Fruit fly (Drosophila melanogaster) whole organism, embryonic: ENCODE results near the gene CG18281.

Source experiments
- Ada2b ChIP-seq: fragments of 200-800 bp; sonication (Bioruptor generic); IDR thresholded peaks from 2 replicates; pipeline ENCODE4 v1.3.6; 2022; ENCODE audit warnings: missing biosample characterization, missing genetic modification characterization
- BtbVII ChIP-seq: fragments of 200-800 bp; sonication (Bioruptor generic); optimal IDR thresholded peaks from 3 replicates; lab custom pipeline; 2017; ENCODE audit warnings: missing biosample characterization, mild to moderate bottlenecking, missing genetic modification characterization
- CG13624 ChIP-seq: fragments of 200-800 bp; sonication (Bioruptor generic); optimal IDR thresholded peaks from 2 replicates; lab custom pipeline; 2016; ENCODE audit warnings: missing biosample characterization, missing genetic modification characterization
- CG17385 ChIP-seq: fragments of 200-800 bp; sonication (Bioruptor generic); optimal IDR thresholded peaks from 3 replicates; lab custom pipeline; 2018; ENCODE audit warnings: missing biosample characterization, mild to moderate bottlenecking, missing genetic modification characterization
- CG2120 ChIP-seq: fragments of 200-800 bp; sonication (Bioruptor generic); optimal IDR thresholded peaks from 3 replicates; lab custom pipeline; 2016; ENCODE audit warnings: missing biosample characterization, missing genetic modification characterization
- CG2678 ChIP-seq: fragments of 200-800 bp; sonication (Bioruptor generic); optimal IDR thresholded peaks from 3 replicates; lab custom pipeline; 2019; ENCODE audit warnings: missing biosample characterization, mild to moderate bottlenecking, missing genetic modification characterization, moderate library complexity
- CG31224 ChIP-seq: fragments of 200-800 bp; sonication (Bioruptor generic); IDR thresholded peaks from 2 replicates; pipeline ENCODE4 v1.3.6; 2022; ENCODE audit warnings: missing biosample characterization, missing genetic modification characterization
- CG3281 ChIP-seq: fragments of 200-800 bp; sonication (Bioruptor generic); optimal IDR thresholded peaks from 3 replicates; lab custom pipeline; 2017; ENCODE audit warnings: missing biosample characterization, mild to moderate bottlenecking, missing genetic modification characterization
- CG34376 ChIP-seq: fragments of 200-800 bp; sonication (Bioruptor generic); optimal IDR thresholded peaks from 2 replicates; lab custom pipeline; 2018; ENCODE audit warnings: missing biosample characterization, mild to moderate bottlenecking, missing genetic modification characterization
- CG4424 ChIP-seq: fragments of 200-800 bp; sonication (Bioruptor generic); optimal IDR thresholded peaks from 3 replicates; lab custom pipeline; 2016; ENCODE audit warnings: missing biosample characterization, missing genetic modification characterization
- CG4617 ChIP-seq: fragments of 200-800 bp; sonication (Bioruptor generic); optimal IDR thresholded peaks from 3 replicates; lab custom pipeline; 2016; ENCODE audit warnings: missing biosample characterization, missing genetic modification characterization, borderline replicate concordance
- CG6175 ChIP-seq: fragments of 200-800 bp; sonication (Bioruptor generic); IDR thresholded peaks from 3 replicates; pipeline ENCODE4 v1.3.6; 2022; ENCODE audit warnings: missing biosample characterization, missing genetic modification characterization
- CG7786 ChIP-seq: fragments of 200-800 bp; sonication (Bioruptor generic); optimal IDR thresholded peaks from 2 replicates; lab custom pipeline; 2016; ENCODE audit warnings: missing biosample characterization, missing genetic modification characterization
- CG8290 ChIP-seq, 3 experiments: fragments of 200-800 bp; sonication (Bioruptor generic); optimal IDR thresholded peaks; 2 replicates each; lab custom pipeline; 2016 to 2019; ENCODE audit warnings: missing biosample characterization in 3 of 3, missing genetic modification characterization in 3 of 3, mild to moderate bottlenecking in 2 of 3, moderate library complexity in 1 of 3
- CG8388 ChIP-seq: fragments of 200-800 bp; sonication (Bioruptor generic); optimal IDR thresholded peaks from 2 replicates; lab custom pipeline; 2019; ENCODE audit warnings: missing biosample characterization, mild to moderate bottlenecking, missing genetic modification characterization, moderate library complexity
- CHES-1-like ChIP-seq: fragments of 200-800 bp; sonication (Bioruptor generic); optimal IDR thresholded peaks from 2 replicates; lab custom pipeline; 2016; ENCODE audit warnings: missing biosample characterization, missing genetic modification characterization
- Chrac-16 ChIP-seq: fragments of 200-800 bp; sonication (Bioruptor generic); optimal IDR thresholded peaks from 3 replicates; lab custom pipeline; 2016; ENCODE audit warnings: missing biosample characterization, missing genetic modification characterization
- Ets65A ChIP-seq: fragments of 200-800 bp; sonication (Bioruptor generic); peaks from one replicate; lab custom pipeline; 2016; ENCODE audit warnings: missing biosample characterization, missing genetic modification characterization
- Hand ChIP-seq: fragments of 200-800 bp; sonication (Bioruptor generic); optimal IDR thresholded peaks from 2 replicates; lab custom pipeline; 2017; ENCODE audit warnings: mild to moderate bottlenecking, missing biosample characterization, missing genetic modification reagents, missing genetic modification characterization
- Hey ChIP-seq: fragments of 200-800 bp; sonication (Bioruptor generic); optimal IDR thresholded peaks from 3 replicates; lab custom pipeline; 2018; ENCODE audit warnings: missing biosample characterization, mild to moderate bottlenecking, missing genetic modification characterization
- HmgZ ChIP-seq: fragments of 200-800 bp; sonication (Bioruptor generic); optimal IDR thresholded peaks from 2 replicates; lab custom pipeline; 2018; ENCODE audit warnings: missing biosample characterization, mild to moderate bottlenecking, missing genetic modification characterization
- Hr78 ChIP-seq, 2 experiments: fragments of 200-800 bp in 1 of 2; fragments of >200 bp in 1 of 2; sonication (Bioruptor generic) in 1 of 2; optimal IDR thresholded peaks; 2 replicates each; lab custom pipeline; 2017 to 2019; ENCODE audit warnings: missing biosample characterization in 2 of 2, missing genetic modification characterization in 2 of 2, mild to moderate bottlenecking in 1 of 2, moderate library complexity in 1 of 2
- Med ChIP-seq: fragments of 200-800 bp; sonication (Bioruptor generic); peaks from one replicate; lab custom pipeline; 2016; ENCODE audit warnings: missing biosample characterization, missing genetic modification characterization, mild to moderate bottlenecking, inconsistent platforms, moderate library complexity
- Pdp1 ChIP-seq, 2 experiments: fragments of 200-800 bp; sonication (Bioruptor generic); optimal IDR thresholded peaks; 3 replicates each; lab custom pipeline; 2016; ENCODE audit warnings: missing biosample characterization in 2 of 2, missing genetic modification characterization in 2 of 2, mild to moderate bottlenecking in 1 of 2, moderate library complexity in 1 of 2
- ab ChIP-seq: fragments of 200-800 bp; sonication (Bioruptor generic); optimal IDR thresholded peaks from 2 replicates; lab custom pipeline; 2016; ENCODE audit warnings: missing biosample characterization, missing genetic modification characterization
- amos ChIP-seq: fragments of 200-800 bp; sonication (Bioruptor generic); IDR thresholded peaks from 2 replicates; pipeline ENCODE4 v1.3.6; 2022; ENCODE audit warnings: missing biosample characterization, missing genetic modification characterization; ENCODE audit not compliant: partially characterized antibody
- bigmax ChIP-seq: fragments of 200-800 bp; sonication (Bioruptor generic); optimal IDR thresholded peaks from 2 replicates; lab custom pipeline; 2018; ENCODE audit warnings: missing biosample characterization, mild to moderate bottlenecking, missing genetic modification characterization
- caup ChIP-seq: fragments of 200-800 bp; sonication (Bioruptor generic); optimal IDR thresholded peaks from 3 replicates; lab custom pipeline; 2017; ENCODE audit warnings: missing biosample characterization, mild to moderate bottlenecking, missing genetic modification characterization, moderate library complexity; ENCODE audit not compliant: severe bottlenecking
- cwo ChIP-seq: fragments of 200-800 bp; sonication (Bioruptor generic); optimal IDR thresholded peaks from 3 replicates; lab custom pipeline; 2017; ENCODE audit warnings: missing biosample characterization, missing genetic modification characterization, mild to moderate bottlenecking, moderate library complexity, missing genetic modification reagents
- dm ChIP-seq: fragments of 200-800 bp; sonication (Bioruptor generic); optimal IDR thresholded peaks from 3 replicates; lab custom pipeline; 2016; ENCODE audit warnings: missing biosample characterization, missing genetic modification characterization
- exex ChIP-seq: fragments of 200-800 bp; sonication (Bioruptor generic); optimal IDR thresholded peaks from 4 replicates; lab custom pipeline; 2018; ENCODE audit warnings: missing biosample characterization, mild to moderate bottlenecking, missing genetic modification characterization, moderate library complexity
- grau ChIP-seq: fragments of 200-800 bp; optimal IDR thresholded peaks from 3 replicates; lab custom pipeline; 2019; ENCODE audit warnings: missing biosample characterization, mild to moderate bottlenecking, missing genetic modification characterization, moderate library complexity
- grn ChIP-seq: fragments of 200-800 bp; sonication (Bioruptor generic); optimal IDR thresholded peaks from 3 replicates; lab custom pipeline; 2017; ENCODE audit warnings: missing biosample characterization, missing genetic modification characterization
- gro ChIP-seq: fragments of 200-800 bp; sonication (Bioruptor generic); optimal IDR thresholded peaks from 2 replicates; lab custom pipeline; 2016; ENCODE audit warnings: missing biosample characterization, missing genetic modification characterization
- mirr ChIP-seq: fragments of 200-800 bp; sonication (Bioruptor generic); optimal IDR thresholded peaks from 3 replicates; lab custom pipeline; 2018; ENCODE audit warnings: missing biosample characterization, mild to moderate bottlenecking, missing genetic modification characterization
- org-1 ChIP-seq: fragments of 200-800 bp; sonication (Bioruptor generic); optimal IDR thresholded peaks from 2 replicates; lab custom pipeline; 2017; ENCODE audit warnings: missing biosample characterization, missing genetic modification characterization
- ranshi ChIP-seq: fragments of 200-800 bp; sonication (Bioruptor generic); IDR thresholded peaks from 2 replicates; pipeline ENCODE4 v1.3.6; 2022; ENCODE audit warnings: missing biosample characterization, missing genetic modification characterization
- row ChIP-seq: fragments of 200-800 bp; sonication (Bioruptor generic); IDR thresholded peaks from 3 replicates; pipeline ENCODE4 v1.3.6; 2022; ENCODE audit warnings: missing biosample characterization, missing genetic modification characterization
- sens ChIP-seq: fragments of 200-800 bp; sonication (Bioruptor generic); peaks from one replicate; lab custom pipeline; 2016; ENCODE audit warnings: missing biosample characterization, missing genetic modification characterization
- sqz ChIP-seq: fragments of 200-800 bp; sonication (Bioruptor generic); optimal IDR thresholded peaks from 3 replicates; lab custom pipeline; 2018; ENCODE audit warnings: missing biosample characterization, mild to moderate bottlenecking, missing genetic modification characterization
- tx ChIP-seq: fragments of 200-800 bp; sonication (Bioruptor generic); optimal IDR thresholded peaks from 2 replicates; lab custom pipeline; 2016; ENCODE audit warnings: missing biosample characterization, missing genetic modification characterization
- vvl ChIP-seq: fragments of 200-800 bp; sonication (Bioruptor generic); IDR thresholded peaks from 2 replicates; pipeline ENCODE4 v1.3.6; 2022; ENCODE audit warnings: missing biosample characterization, missing genetic modification characterization
- yki ChIP-seq: fragments of >200 bp; optimal IDR thresholded peaks from 3 replicates; lab custom pipeline; 2018
- zfh2 ChIP-seq: fragments of 200-800 bp; sonication (Bioruptor generic); optimal IDR thresholded peaks from 2 replicates; lab custom pipeline; 2016; ENCODE audit warnings: missing biosample characterization, missing genetic modification characterization

Gene CG18281

DNA sequence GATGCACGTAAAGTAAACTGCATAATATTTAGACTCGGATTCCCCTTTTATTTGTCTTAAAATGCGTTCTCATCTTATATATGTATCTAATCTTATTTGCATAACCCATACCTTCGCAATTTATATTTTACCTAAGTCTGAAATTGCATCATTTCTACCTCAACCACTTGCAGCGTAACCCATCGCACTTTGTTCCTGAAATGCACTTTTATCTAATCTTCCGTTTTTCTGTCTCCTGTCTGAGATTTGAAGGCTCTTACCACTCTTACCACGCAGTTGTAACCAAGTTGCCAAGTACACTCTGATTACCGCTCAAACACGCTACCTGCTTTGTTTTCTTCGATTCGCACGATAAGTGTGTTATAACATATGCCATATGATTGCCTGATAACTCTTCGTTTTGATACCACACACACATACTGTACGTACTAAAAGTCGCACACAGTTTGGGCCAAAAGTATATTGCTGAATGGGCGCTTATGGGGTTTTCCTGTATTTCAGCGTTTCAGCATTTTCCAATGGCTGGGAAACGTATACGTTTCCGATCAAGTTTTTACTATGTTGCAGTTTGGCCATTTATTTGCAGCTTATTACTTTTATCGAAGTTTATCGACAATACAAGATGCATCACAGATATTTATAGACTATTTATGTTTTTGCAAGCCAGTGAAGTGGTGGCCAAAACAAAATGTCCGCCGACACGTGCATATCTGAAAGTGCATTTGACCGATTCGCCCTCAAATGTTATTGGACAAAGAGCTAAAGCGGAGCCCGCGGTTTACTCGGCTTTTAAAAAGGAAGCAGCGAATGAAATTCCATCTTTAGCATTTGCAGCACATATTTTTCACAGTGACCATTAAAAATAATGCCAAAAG, 39.7 kb downstream of the CG18281 start (continued):
- TF ChIP-seq ab (GFP tag; lab: Kevin White, UChicago): no peak
- TF ChIP-seq CG2678 (tag; lab: Kevin White, UChicago): no peak
- peak; percentile 1 for TF ChIP-seq CG17385
- no peak for TF ChIP-seq vvl
- peak; percentile 80 for TF ChIP-seq Ets65A (GFP tag; lab: Kevin White, UChicago)
- TF ChIP-seq Pdp1 (GFP tag; optimal IDR thresholded peaks at IDR 0.05; lab: Kevin White, UChicago): peak in 1 of 2 experiments; percentile 82
- no peak for TF ChIP-seq BtbVII (GFP tag; lab: Kevin White, UChicago)
- TF ChIP-seq row (GFP tag; lab: Robert Waterston, UW): peak; percentile 44
- no peak for TF ChIP-seq CG4617 (GFP tag; lab: Kevin White, UChicago)
- TF ChIP-seq CG4424: no peak
- peak; percentile 89 for TF ChIP-seq mirr (GFP tag; lab: Kevin White, UChicago)
- no peak for TF ChIP-seq CG2120
- no peak for TF ChIP-seq org-1 (GFP tag; lab: Kevin White, UChicago)
- no peak for TF ChIP-seq dm (GFP tag; lab: Kevin White, UChicago)
- TF ChIP-seq CG34376: peak; percentile 27
- TF ChIP-seq tx (GFP tag; lab: Kevin White, UChicago): no peak
- no peak for TF ChIP-seq CG8290 (GFP tag; optimal IDR thresholded peaks at IDR 0.05; lab: Kevin White, UChicago)
- peak in 1 of 2 experiments; percentile 6 for TF ChIP-seq CG8290 (tag; optimal IDR thresholded peaks at IDR 0.05; lab: Kevin White, UChicago)
- TF ChIP-seq Hand: no peak
- peak; percentile 16 for TF ChIP-seq cwo (GFP tag; lab: Kevin White, UChicago)
- no peak for TF ChIP-seq CG13624
- 0 out of 3 replicates have a peak, but pooled peaks have one; percentile 11 for TF ChIP-seq CG6175 (GFP tag; lab: Robert Waterston, UW)
- peak; percentile 5 for TF ChIP-seq caup (GFP tag; lab: Kevin White, UChicago)
- TF ChIP-seq sqz (GFP tag; lab: Kevin White, UChicago): no peak
- TF ChIP-seq grau (tag; lab: Kevin White, UChicago): peak; percentile 4
- no peak for TF ChIP-seq amos (GFP tag; lab: Robert Waterston, UW)
- TF ChIP-seq Hey (tag; lab: Kevin White, UChicago): peak; percentile 32
- peak; percentile 74 for TF ChIP-seq sens (GFP tag; lab: Kevin White, UChicago)
- no peak for TF ChIP-seq ranshi (GFP tag; lab: Robert Waterston, UW)
- TF ChIP-seq CG3281 (GFP tag; lab: Kevin White, UChicago): peak; percentile 20
- no peak for TF ChIP-seq zfh2 (GFP tag; lab: Kevin White, UChicago)
- TF ChIP-seq CG8388 (GFP tag; lab: Kevin White, UChicago): peak; percentile 75
- peak; percentile 71 for TF ChIP-seq exex
- TF ChIP-seq CG7786: peak; percentile 8
- TF ChIP-seq Chrac-16: no peak
- TF ChIP-seq bigmax: no peak
- no peak for TF ChIP-seq CG31224 (GFP tag; lab: Robert Waterston, UW)
- no peak for TF ChIP-seq CHES-1-like (GFP tag; lab: Kevin White, UChicago)
- peak; percentile 13 for TF ChIP-seq gro (GFP tag; lab: Kevin White, UChicago)
- peak; percentile 74 for TF ChIP-seq Med (GFP tag; lab: Kevin White, UChicago)
- 0 out of 2 replicates have a peak, but pooled peaks have one; percentile 4 for TF ChIP-seq Ada2b
- TF ChIP-seq yki (lab: Kevin White, UChicago): no peak
- peak; percentile 16 for TF ChIP-seq HmgZ
- TF ChIP-seq Hr78 (GFP tag; optimal IDR thresholded peaks at IDR 0.05; lab: Kevin White, UChicago): no peak
- peak; percentile 88 for TF ChIP-seq grn (GFP tag; lab: Kevin White, UChicago)
